Fruit fly (Drosophila melanogaster) Kc167 (cell line): Measurements from ENCODE around the gene Ilp5.

ENCODE experiments used
- Myc ChIP-seq: fragments of >200 bp; optimal IDR thresholded peaks from 2 replicates; lab custom pipeline; 2017; ENCODE audit warnings: missing external identifiers
- Sin3A ChIP-seq: fragments of >200 bp; optimal IDR thresholded peaks from 2 replicates; lab custom pipeline; 2018; ENCODE audit warnings: missing external identifiers
- h ChIP-seq: fragments of >200 bp; optimal IDR thresholded peaks from 3 replicates; lab custom pipeline; 2018; ENCODE audit warnings: missing external identifiers
- insv ChIP-seq: fragments of >200 bp; optimal IDR thresholded peaks from 3 replicates; lab custom pipeline; 2018; ENCODE audit warnings: missing external identifiers
- psq ChIP-seq: fragments of >200 bp; optimal IDR thresholded peaks from 2 replicates; lab custom pipeline; 2017; ENCODE audit warnings: missing external identifiers
- ttk ChIP-seq: sonication (Bioruptor generic); optimal IDR thresholded peaks from 2 replicates; lab custom pipeline; 2017; ENCODE audit warnings: missing external identifiers

The Ilp5 gene

dm6 chr3L:9823797-9824196, at the start of gene Ilp5:
Gene Ilp5 (minus strand): TSS chr3L:9823897.
- TF ChIP-seq Sin3A (lab: Kevin White, UChicago) (no peak), Myc (lab: Kevin White, UChicago) (no peak), ttk (lab: Kevin White, UChicago) (no peak), insv (lab: Kevin White, UChicago) (no peak), h (no peak), psq (lab: Kevin White, UChicago) (no peak)

DNA sequence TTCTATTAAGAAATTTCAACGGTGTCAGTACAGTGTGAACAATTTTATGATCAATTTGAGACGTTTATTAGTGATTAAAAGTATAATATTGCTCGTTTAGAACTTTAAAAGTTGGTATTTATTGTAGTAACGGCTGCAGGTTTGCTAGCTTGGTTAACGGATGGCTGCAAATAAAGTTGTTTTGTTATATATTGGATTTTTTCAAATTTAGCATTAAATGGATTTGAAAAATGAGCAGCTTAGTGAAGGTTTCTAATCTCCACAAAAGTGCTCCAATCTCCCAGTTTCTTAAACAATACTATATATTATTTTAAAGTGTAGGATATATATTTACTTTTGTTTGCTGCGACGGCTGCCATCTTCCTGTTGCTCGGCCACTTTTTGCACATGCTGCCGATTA, 48.3 kb upstream of the Ilp5 start:
- TF ChIP-seq insv (lab: Kevin White, UChicago) (no peak), Sin3A (lab: Kevin White, UChicago) (no peak), h (no peak), ttk (lab: Kevin White, UChicago) (no peak), Myc (lab: Kevin White, UChicago) (no peak), psq (lab: Kevin White, UChicago) (no peak)

DNA sequence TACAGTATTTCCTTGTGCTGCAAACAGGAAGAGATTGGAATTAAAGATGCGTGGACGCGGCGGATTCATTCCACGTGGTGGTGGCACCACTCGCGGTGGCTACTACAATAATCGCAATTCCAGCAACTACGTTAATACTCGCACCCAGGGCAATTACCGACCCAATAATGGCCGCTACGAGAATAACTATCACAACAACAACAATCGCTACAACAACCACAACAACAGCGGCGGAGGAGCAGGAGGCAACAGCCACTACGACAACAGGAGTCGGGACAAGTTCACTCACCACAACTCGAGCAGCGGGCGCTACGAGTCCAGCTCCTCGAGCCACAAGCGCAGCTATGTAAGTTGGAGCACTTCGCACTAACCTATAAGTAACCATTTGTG, 41.4 kb upstream of the Ilp5 start:
- no peak for TF ChIP-seq psq (lab: Kevin White, UChicago)

dm6 chr3L:9864275-9865052, 40.8 kb upstream of the Ilp5 start, which contains the start of the genes iPLA2-VIA and Ciz1:
Gene iPLA2-VIA (minus strand): TSS chr3L:9864349.
Gene Ciz1 (plus strand): TSS chr3L:9864639.
- TF ChIP-seq insv (lab: Kevin White, UChicago) (no peak), Myc (lab: Kevin White, UChicago) (no peak), Sin3A (lab: Kevin White, UChicago) (no peak), ttk (lab: Kevin White, UChicago) (no peak), psq (lab: Kevin White, UChicago) (no peak), h (no peak)

DNA sequence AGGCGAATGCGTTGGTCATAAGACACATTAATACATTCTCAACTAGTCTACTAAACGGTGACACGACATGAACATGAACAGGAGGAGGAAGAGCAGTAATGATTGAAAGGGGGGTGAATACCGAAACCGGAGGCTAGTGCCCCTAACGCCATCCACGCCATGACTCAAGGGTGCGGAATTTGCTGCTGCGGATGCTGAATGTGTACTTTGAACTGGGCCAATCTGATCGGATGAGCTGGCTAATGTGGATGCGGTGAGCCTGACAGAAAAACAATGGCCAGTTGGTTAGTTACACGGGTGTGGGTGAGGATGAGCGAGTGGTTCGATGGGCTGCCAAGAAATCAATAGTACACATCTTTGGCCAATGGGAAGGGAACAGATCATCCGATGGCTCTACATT, 40.0 kb upstream of the Ilp5 start:
- TF ChIP-seq Sin3A (lab: Kevin White, UChicago) (no peak), psq (lab: Kevin White, UChicago) (no peak), h (no peak), Myc (lab: Kevin White, UChicago) (no peak), ttk (lab: Kevin White, UChicago) (no peak), insv (lab: Kevin White, UChicago) (no peak)

DNA sequence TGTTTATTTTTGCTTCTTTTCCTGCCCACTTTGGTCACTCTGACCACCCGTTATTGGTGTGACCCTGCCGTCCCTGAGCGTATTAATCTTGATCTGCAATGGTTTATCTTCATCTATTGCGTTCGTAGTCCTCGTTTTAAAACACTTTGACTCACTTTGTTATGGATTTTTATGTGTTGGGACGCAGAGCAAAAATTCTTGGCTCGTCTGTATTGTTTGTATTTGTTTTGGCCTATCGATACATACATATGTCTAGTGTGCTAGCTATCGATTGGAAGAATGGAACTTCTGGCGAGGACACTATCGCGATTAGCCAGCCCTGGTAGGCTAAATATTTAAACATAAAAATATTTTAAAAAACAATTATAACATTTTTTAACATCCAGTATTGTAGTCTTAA, 35.9 kb upstream of the Ilp5 start, which contains the start of gene CG10809:
Gene CG10809, minus strand, starts transcription at position 266 of the 400 bp plus-strand sequence.
- no peak for TF ChIP-seq ttk (lab: Kevin White, UChicago)
- no peak for TF ChIP-seq insv (lab: Kevin White, UChicago)
- TF ChIP-seq h = no peak
- no peak for TF ChIP-seq Myc (lab: Kevin White, UChicago)
- TF ChIP-seq Sin3A (lab: Kevin White, UChicago) = no peak
- no peak for TF ChIP-seq psq (lab: Kevin White, UChicago)

DNA sequence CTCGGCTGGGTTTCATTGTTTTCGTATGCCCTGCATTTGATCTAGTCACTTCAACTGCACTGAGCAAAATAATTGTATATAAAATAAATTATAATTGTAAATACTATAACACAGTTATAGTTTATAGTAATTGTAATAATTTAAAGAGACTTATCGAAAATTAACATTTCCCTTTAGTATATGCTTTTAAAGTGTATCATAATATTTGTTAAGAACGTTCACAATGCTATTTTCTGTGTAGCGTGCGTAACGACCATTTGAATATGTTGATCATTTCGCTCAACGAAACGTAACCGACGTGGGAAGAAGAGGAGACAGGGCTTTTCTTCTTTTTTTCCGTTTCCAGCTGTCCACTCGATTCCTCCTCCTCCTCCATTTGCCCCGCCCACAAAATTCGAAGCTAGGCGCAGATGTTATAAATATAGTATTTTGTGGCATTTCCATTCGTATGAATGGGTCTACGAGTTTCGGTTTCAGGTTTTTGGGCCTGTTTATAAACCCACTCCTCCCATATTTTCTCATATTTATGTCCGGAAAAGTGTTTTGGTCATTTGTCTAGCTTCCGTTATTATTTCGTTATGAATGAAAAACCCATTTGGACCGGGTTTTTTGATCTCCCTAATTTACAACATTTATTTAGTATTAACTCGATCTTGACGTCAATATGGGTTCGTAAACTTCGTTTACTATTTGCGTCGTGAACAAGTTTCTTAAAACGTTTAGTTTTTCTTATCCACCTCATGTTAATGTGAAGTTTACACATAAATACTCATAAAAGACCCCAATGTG, 32.9 kb upstream of the Ilp5 start:
- TF ChIP-seq psq (lab: Kevin White, UChicago) (no peak), Sin3A (lab: Kevin White, UChicago) (no peak), Myc (lab: Kevin White, UChicago) (no peak), ttk (lab: Kevin White, UChicago) (no peak), h (no peak), insv (lab: Kevin White, UChicago) (no peak)

- no peak for TF ChIP-seq Sin3A (lab: Kevin White, UChicago)
- no peak for TF ChIP-seq insv (lab: Kevin White, UChicago)
- no peak for TF ChIP-seq Myc (lab: Kevin White, UChicago)
- no peak for TF ChIP-seq psq (lab: Kevin White, UChicago)
- TF ChIP-seq ttk (lab: Kevin White, UChicago) = no peak
- TF ChIP-seq h = no peak
These were observed 32.2 kb upstream of the Ilp5 start for dm6 chr3L:9855784-9856426.

- TF ChIP-seq psq (lab: Kevin White, UChicago) (peak; percentile 30), insv (lab: Kevin White, UChicago) (no peak)
These were observed 31.2 kb upstream of the Ilp5 start, which contains the start of gene RasGAP1 for dm6 chr3L:9854583-9855519. Gene RasGAP1 (minus strand): TSS chr3L:9855285.

dm6 chr3L:9853895-9854470, 30.3 kb upstream of the Ilp5 start:
- TF ChIP-seq insv (lab: Kevin White, UChicago) (no peak), ttk (lab: Kevin White, UChicago) (no peak), psq (lab: Kevin White, UChicago) (no peak), Sin3A (lab: Kevin White, UChicago) (no peak), Myc (lab: Kevin White, UChicago) (no peak), h (no peak)
